Fruit fly (Drosophila melanogaster): ENCODE data around the gene CG16700.

- TF ChIP-seq pan (optimal IDR thresholded peaks at IDR 0.05) (no peak), rgr (GFP tag; optimal IDR thresholded peaks at IDR 0.05) (peak; percentile 6), Hr78 (GFP tag; optimal IDR thresholded peaks at IDR 0.05) (no peak), Abd-B (GFP tag; optimal IDR thresholded peaks at IDR 0.05) (no peak), dmrt93B (GFP tag; optimal IDR thresholded peaks at IDR 0.05) (no peak), sv (GFP tag; optimal IDR thresholded peaks at IDR 0.05) (no peak), OdsH (GFP tag; optimal IDR thresholded peaks at IDR 0.05) (peak; percentile 27), Myc (optimal IDR thresholded peaks at IDR 0.05) (no peak), sage (GFP tag; optimal IDR thresholded peaks at IDR 0.05) (no peak), Rel (GFP tag; optimal IDR thresholded peaks at IDR 0.05) (no peak), Rel (tag; optimal IDR thresholded peaks at IDR 0.05) (no peak), Vsx2 (GFP tag; optimal IDR thresholded peaks at IDR 0.05; ENCODE audit: partially characterized antibody) (no peak), fru (GFP tag; optimal IDR thresholded peaks at IDR 0.05) (peak; percentile 8)
These were observed 15.8 kb downstream of the CG16700 start, which contains the start of gene CG5004 for dm6 chrX:17107401-17107916.

Data from whole organism, wandering third instar larva.